Fruit fly (Drosophila melanogaster) whole organism, embryonic: ENCODE measurements around the gene Actn3.

Source experiments
- Antp ChIP-seq: fragments of 200-800 bp; sonication (Bioruptor generic); optimal IDR thresholded peaks from 3 replicates; lab custom pipeline; 2016; ENCODE audit warnings: missing biosample characterization, missing genetic modification characterization
- Bteb2 ChIP-seq: fragments of 200-800 bp; sonication (Bioruptor generic); optimal IDR thresholded peaks from 2 replicates; lab custom pipeline; 2016; ENCODE audit warnings: missing biosample characterization, missing genetic modification characterization
- CG11247 ChIP-seq: fragments of 200-800 bp; sonication (Bioruptor generic); IDR thresholded peaks from 2 replicates; pipeline ENCODE4 v1.3.6; 2022; ENCODE audit warnings: missing biosample characterization, missing genetic modification characterization
- CG12744 ChIP-seq: fragments of 200-800 bp; sonication (Bioruptor generic); optimal IDR thresholded peaks from 2 replicates; lab custom pipeline; 2016; ENCODE audit warnings: missing biosample characterization, missing genetic modification characterization
- CG13894 ChIP-seq: fragments of 200-800 bp; sonication (Bioruptor generic); optimal IDR thresholded peaks from 3 replicates; lab custom pipeline; 2018; ENCODE audit warnings: missing biosample characterization, mild to moderate bottlenecking, missing genetic modification characterization, moderate library complexity
- CG15011 ChIP-seq: fragments of 200-800 bp; sonication (Bioruptor generic); optimal IDR thresholded peaks from 3 replicates; lab custom pipeline; 2018; ENCODE audit warnings: missing biosample characterization, mild to moderate bottlenecking, missing genetic modification characterization
- CG16813 ChIP-seq: fragments of 200-800 bp; sonication (Bioruptor generic); IDR thresholded peaks from 3 replicates; pipeline ENCODE4 v1.3.6; 2022; ENCODE audit warnings: missing biosample characterization, missing genetic modification characterization; ENCODE audit not compliant: partially characterized antibody
- CG17385 ChIP-seq: fragments of 200-800 bp; sonication (Bioruptor generic); optimal IDR thresholded peaks from 3 replicates; lab custom pipeline; 2018; ENCODE audit warnings: missing biosample characterization, mild to moderate bottlenecking, missing genetic modification characterization
- CG2889 ChIP-seq: fragments of 200-800 bp; sonication (Bioruptor generic); IDR thresholded peaks from 3 replicates; pipeline ENCODE4 v1.3.6; 2022; ENCODE audit warnings: missing biosample characterization, missing genetic modification characterization
- CG31388 ChIP-seq: fragments of 200-800 bp; sonication (Bioruptor generic); optimal IDR thresholded peaks from 2 replicates; lab custom pipeline; 2016; ENCODE audit warnings: missing biosample characterization, missing genetic modification characterization
- CG34376 ChIP-seq: fragments of 200-800 bp; sonication (Bioruptor generic); optimal IDR thresholded peaks from 2 replicates; lab custom pipeline; 2018; ENCODE audit warnings: missing biosample characterization, mild to moderate bottlenecking, missing genetic modification characterization
- CG3995 ChIP-seq: fragments of 200-800 bp; sonication (Bioruptor generic); optimal IDR thresholded peaks from 3 replicates; lab custom pipeline; 2016; ENCODE audit warnings: missing biosample characterization, missing genetic modification characterization
- CG4820 ChIP-seq: fragments of 200-800 bp; sonication (Bioruptor generic); optimal IDR thresholded peaks from 3 replicates; lab custom pipeline; 2016; ENCODE audit warnings: missing biosample characterization, missing genetic modification characterization
- CG5245 ChIP-seq: fragments of 200-800 bp; sonication (Bioruptor generic); optimal IDR thresholded peaks from 3 replicates; lab custom pipeline; 2016; ENCODE audit warnings: missing biosample characterization, missing genetic modification characterization
- CG6654 ChIP-seq: fragments of 200-800 bp; sonication (Bioruptor generic); optimal IDR thresholded peaks from 2 replicates; lab custom pipeline; 2017; ENCODE audit warnings: missing biosample characterization, mild to moderate bottlenecking, missing genetic modification characterization
- CG7357 ChIP-seq: fragments of 200-800 bp; sonication (Bioruptor generic); IDR thresholded peaks from 3 replicates; pipeline ENCODE4 v1.3.6; 2022; ENCODE audit warnings: missing biosample characterization, missing genetic modification characterization
- CG7839 ChIP-seq: fragments of 200-800 bp; sonication (Bioruptor generic); optimal IDR thresholded peaks from 3 replicates; lab custom pipeline; 2018; ENCODE audit warnings: missing biosample characterization, mild to moderate bottlenecking, missing genetic modification characterization, moderate library complexity
- CG8388 ChIP-seq: fragments of 200-800 bp; sonication (Bioruptor generic); optimal IDR thresholded peaks from 2 replicates; lab custom pipeline; 2019; ENCODE audit warnings: missing biosample characterization, mild to moderate bottlenecking, missing genetic modification characterization, moderate library complexity
- CG8944 ChIP-seq: fragments of 200-800 bp; sonication (Bioruptor generic); optimal IDR thresholded peaks from 3 replicates; lab custom pipeline; 2016; ENCODE audit warnings: missing biosample characterization, missing genetic modification characterization
- Dad ChIP-seq: fragments of 200-800 bp; sonication (Bioruptor generic); optimal IDR thresholded peaks from 3 replicates; lab custom pipeline; 2016; ENCODE audit warnings: missing biosample characterization, missing genetic modification characterization
- E2f2 ChIP-seq: fragments of 200-800 bp; sonication (Bioruptor generic); IDR thresholded peaks from 2 replicates; pipeline ENCODE4 v1.3.6; 2022; ENCODE audit warnings: missing biosample characterization, missing genetic modification characterization
- Hr39 ChIP-seq: fragments of >200 bp; optimal IDR thresholded peaks from 2 replicates; lab custom pipeline; 2017
- MTF-1 ChIP-seq: fragments of 200-800 bp; sonication (Bioruptor generic); optimal IDR thresholded peaks from 2 replicates; lab custom pipeline; 2018; ENCODE audit warnings: missing biosample characterization, mild to moderate bottlenecking, missing genetic modification characterization, borderline replicate concordance
- Myb ChIP-seq: fragments of 200-800 bp; sonication (Bioruptor generic); optimal IDR thresholded peaks from 2 replicates; lab custom pipeline; 2016; ENCODE audit warnings: missing biosample characterization, missing genetic modification characterization
- NC2α ChIP-seq: fragments of 200-800 bp; sonication (Bioruptor generic); optimal IDR thresholded peaks from 2 replicates; lab custom pipeline; 2016; ENCODE audit warnings: missing biosample characterization, missing genetic modification characterization
- NK7.1 ChIP-seq: fragments of 200-800 bp; sonication (Bioruptor generic); optimal IDR thresholded peaks from 3 replicates; lab custom pipeline; 2016; ENCODE audit warnings: missing biosample characterization, missing genetic modification characterization
- amos ChIP-seq: fragments of 200-800 bp; sonication (Bioruptor generic); IDR thresholded peaks from 2 replicates; pipeline ENCODE4 v1.3.6; 2022; ENCODE audit warnings: missing biosample characterization, missing genetic modification characterization; ENCODE audit not compliant: partially characterized antibody
- ara ChIP-seq: fragments of 200-800 bp; sonication (Bioruptor generic); IDR thresholded peaks from 2 replicates; pipeline ENCODE4 v1.3.6; 2022; ENCODE audit warnings: missing biosample characterization, missing genetic modification characterization
- ato ChIP-seq: fragments of 200-800 bp; sonication (Bioruptor generic); IDR thresholded peaks from 2 replicates; pipeline ENCODE4 v1.3.6; 2022; ENCODE audit warnings: missing biosample characterization, missing genetic modification characterization; ENCODE audit not compliant: partially characterized antibody
- bcd ChIP-seq: fragments of 200-800 bp; sonication (Bioruptor generic); optimal IDR thresholded peaks from 2 replicates; lab custom pipeline; 2017; ENCODE audit warnings: missing biosample characterization, mild to moderate bottlenecking, missing genetic modification characterization
- chm ChIP-seq: fragments of 200-800 bp; sonication (Bioruptor generic); IDR thresholded peaks from 2 replicates; pipeline ENCODE4 v1.3.6; 2022; ENCODE audit warnings: missing biosample characterization, missing genetic modification characterization
- emc ChIP-seq: fragments of 200-800 bp; sonication (Bioruptor generic); optimal IDR thresholded peaks from 2 replicates; lab custom pipeline; 2016; ENCODE audit warnings: missing biosample characterization, missing genetic modification characterization
- esg ChIP-seq: fragments of 200-800 bp; sonication (Bioruptor generic); conservative IDR thresholded peaks from 2 replicates; pipeline ENCODE4 v1.3.6; 2022; ENCODE audit warnings: missing biosample characterization, missing genetic modification characterization
- gcm2 ChIP-seq: fragments of 200-800 bp; sonication (Bioruptor generic); optimal IDR thresholded peaks from 2 replicates; lab custom pipeline; 2016; ENCODE audit warnings: missing biosample characterization, missing genetic modification characterization
- grn ChIP-seq: fragments of 200-800 bp; sonication (Bioruptor generic); optimal IDR thresholded peaks from 3 replicates; lab custom pipeline; 2017; ENCODE audit warnings: missing biosample characterization, missing genetic modification characterization
- hbn ChIP-seq: fragments of 200-800 bp; sonication (Bioruptor generic); IDR thresholded peaks from 2 replicates; pipeline ENCODE4 v1.3.6; 2022; ENCODE audit warnings: missing biosample characterization, missing genetic modification characterization; ENCODE audit not compliant: partially characterized antibody
- klu ChIP-seq: fragments of 200-800 bp; sonication (Bioruptor generic); IDR thresholded peaks from 2 replicates; pipeline ENCODE4 v1.3.6; 2022; ENCODE audit warnings: missing biosample characterization, missing genetic modification characterization
- knrl ChIP-seq: fragments of 200-800 bp; sonication (Bioruptor generic); IDR thresholded peaks from 3 replicates; pipeline ENCODE4 v1.3.6; 2022; ENCODE audit warnings: missing biosample characterization, missing genetic modification characterization; ENCODE audit not compliant: partially characterized antibody
- mirr ChIP-seq: fragments of 200-800 bp; sonication (Bioruptor generic); optimal IDR thresholded peaks from 3 replicates; lab custom pipeline; 2018; ENCODE audit warnings: missing biosample characterization, mild to moderate bottlenecking, missing genetic modification characterization
- odd ChIP-seq: fragments of 200-800 bp; sonication (Bioruptor generic); optimal IDR thresholded peaks from 2 replicates; lab custom pipeline; 2017; ENCODE audit warnings: missing biosample characterization, mild to moderate bottlenecking, missing genetic modification characterization
- org-1 ChIP-seq: fragments of 200-800 bp; sonication (Bioruptor generic); optimal IDR thresholded peaks from 2 replicates; lab custom pipeline; 2017; ENCODE audit warnings: missing biosample characterization, missing genetic modification characterization
- pho ChIP-seq: fragments of 200-800 bp; sonication (Bioruptor generic); optimal IDR thresholded peaks from 2 replicates; lab custom pipeline; 2016; ENCODE audit warnings: missing biosample characterization, missing genetic modification characterization
- pnt ChIP-seq: fragments of 200-800 bp; sonication (Bioruptor generic); optimal IDR thresholded peaks from 3 replicates; lab custom pipeline; 2016; ENCODE audit warnings: missing biosample characterization, missing genetic modification characterization
- ranshi ChIP-seq: fragments of 200-800 bp; sonication (Bioruptor generic); IDR thresholded peaks from 2 replicates; pipeline ENCODE4 v1.3.6; 2022; ENCODE audit warnings: missing biosample characterization, missing genetic modification characterization
- seq ChIP-seq: fragments of 200-800 bp; sonication (Bioruptor generic); IDR thresholded peaks from 2 replicates; pipeline ENCODE4 v1.3.6; 2022; ENCODE audit warnings: missing biosample characterization, missing genetic modification characterization
- sug ChIP-seq: fragments of 200-800 bp; optimal IDR thresholded peaks from 2 replicates; lab custom pipeline; 2019; ENCODE audit warnings: missing biosample characterization, mild to moderate bottlenecking, missing genetic modification characterization, moderate library complexity
- tio ChIP-seq: fragments of 200-800 bp; sonication (Bioruptor generic); optimal IDR thresholded peaks from 2 replicates; lab custom pipeline; 2017; ENCODE audit warnings: missing biosample characterization, missing genetic modification characterization, inconsistent platforms
- ttk ChIP-seq: fragments of 200-800 bp; sonication (Bioruptor generic); IDR thresholded peaks from 2 replicates; pipeline ENCODE4 v2.1.2; 2022; ENCODE audit warnings: missing biosample characterization, missing genetic modification characterization
- wek ChIP-seq: fragments of 200-800 bp; sonication (Bioruptor generic); optimal IDR thresholded peaks from 3 replicates; lab custom pipeline; 2018; ENCODE audit warnings: missing biosample characterization, mild to moderate bottlenecking, missing genetic modification characterization, moderate library complexity
- z ChIP-seq: fragments of 200-800 bp; sonication (Bioruptor generic); IDR thresholded peaks from 3 replicates; pipeline ENCODE4 v1.3.6; 2022; ENCODE audit warnings: missing biosample characterization, missing genetic modification characterization
- zfh1 ChIP-seq: fragments of 200-800 bp; sonication (Bioruptor generic); IDR thresholded peaks from 3 replicates; pipeline ENCODE4 v1.3.6; 2022; ENCODE audit warnings: missing biosample characterization, missing genetic modification characterization

Actn3 gene

dm6 chr3R:17008018-17008674, 30.6 kb upstream of the Actn3 start, which contains the start of gene CG8907 (continued):
- no peak for TF ChIP-seq Bteb2 (GFP tag; lab: Kevin White, UChicago)
- TF ChIP-seq CG8388 (GFP tag; lab: Kevin White, UChicago) = no peak
- no peak for TF ChIP-seq ranshi (GFP tag; lab: Robert Waterston, UW)
- TF ChIP-seq CG34376 = peak; percentile 49
- no peak for TF ChIP-seq Myb
- no peak for TF ChIP-seq CG7357 (GFP tag; lab: Robert Waterston, UW)
- no peak for TF ChIP-seq seq (GFP tag; lab: Robert Waterston, UW)
- TF ChIP-seq NC2α (GFP tag; lab: Kevin White, UChicago) = no peak
- TF ChIP-seq ttk (GFP tag; lab: Robert Waterston, UW) = no peak
- no peak for TF ChIP-seq emc (GFP tag; lab: Kevin White, UChicago)
- no peak for TF ChIP-seq chm (GFP tag; lab: Robert Waterston, UW)
- no peak for TF ChIP-seq CG8944
- no peak for TF ChIP-seq odd
- TF ChIP-seq CG31388 (GFP tag; lab: Kevin White, UChicago) = no peak
- TF ChIP-seq mirr (GFP tag; lab: Kevin White, UChicago) = peak; percentile 65
- TF ChIP-seq NK7.1 (GFP tag; lab: Kevin White, UChicago) = no peak
- peak; percentile 68 for TF ChIP-seq sug (tag; lab: Kevin White, UChicago)
- no peak for TF ChIP-seq CG6654 (GFP tag; lab: Kevin White, UChicago)
- TF ChIP-seq CG12744 (GFP tag; lab: Kevin White, UChicago) = no peak
- TF ChIP-seq tio = no peak
- no peak for TF ChIP-seq zfh1 (GFP tag; lab: Robert Waterston, UW)

dm6 chr3R:17007336-17007735, 29.7 kb upstream of the Actn3 start:
- TF ChIP-seq CG7839 (tag; lab: Kevin White, UChicago) (peak; percentile 31), bcd (GFP tag; lab: Kevin White, UChicago) (no peak), Hr39 (lab: Kevin White, UChicago) (no peak), CG4820 (GFP tag; lab: Kevin White, UChicago) (no peak), Dad (GFP tag; lab: Kevin White, UChicago) (no peak), CG16813 (no peak), CG13894 (tag; lab: Kevin White, UChicago) (peak; percentile 60), ato (GFP tag; lab: Robert Waterston, UW) (no peak), wek (GFP tag; lab: Kevin White, UChicago) (peak; percentile 12), klu (GFP tag; lab: Robert Waterston, UW) (no peak), gcm2 (GFP tag; lab: Kevin White, UChicago) (no peak), esg (GFP tag; lab: Robert Waterston, UW) (no peak), org-1 (GFP tag; lab: Kevin White, UChicago) (no peak), pho (GFP tag; lab: Kevin White, UChicago) (no peak), NK7.1 (GFP tag; lab: Kevin White, UChicago) (no peak), CG3995 (GFP tag; lab: Kevin White, UChicago) (no peak), CG11247 (no peak), Antp (GFP tag; lab: Kevin White, UChicago) (no peak), ara (GFP tag; lab: Robert Waterston, UW) (no peak), hbn (GFP tag; lab: Robert Waterston, UW) (no peak), amos (GFP tag; lab: Robert Waterston, UW) (no peak), CG34376 (no peak), CG17385 (GFP tag; lab: Kevin White, UChicago) (no peak), z (GFP tag; lab: Robert Waterston, UW) (no peak), CG15011 (GFP tag; lab: Kevin White, UChicago) (no peak), pnt (GFP tag; lab: Kevin White, UChicago) (no peak), knrl (GFP tag; lab: Robert Waterston, UW) (no peak), E2f2 (GFP tag; lab: Robert Waterston, UW) (no peak), MTF-1 (no peak), CG2889 (GFP tag; lab: Robert Waterston, UW) (no peak), CG5245 (no peak), grn (no peak), CG7357 (GFP tag; lab: Robert Waterston, UW) (no peak)
